Worm (Caenorhabditis elegans): ENCODE data around the gene elof-1.

elof-1 gene

ce11 chrII:14399595-14399994, 50.1 kb downstream of the elof-1 start (continued):
- TF ChIP-seq madf-5 (GFP tag; IDR thresholded peaks at IDR 0.05) = no peak
- TF ChIP-seq dpl-1 (GFP tag; optimal IDR thresholded peaks at IDR 0.05) = peak; percentile 83
- TF ChIP-seq lir-3 (tag; optimal IDR thresholded peaks at IDR 0.05) = no peak
- no peak for TF ChIP-seq vab-7 (GFP tag; IDR thresholded peaks at IDR 0.05)
- no peak for TF ChIP-seq sdz-12 (GFP tag; optimal IDR thresholded peaks at IDR 0.05)
- TF ChIP-seq R02D3.7 (tag; optimal IDR thresholded peaks at IDR 0.05) = peak; percentile 8
- no peak for TF ChIP-seq F26F4.8 (GFP tag; conservative IDR thresholded peaks at IDR 0.05)
- no peak for TF ChIP-seq nhr-10 (tag; optimal IDR thresholded peaks at IDR 0.05)
- TF ChIP-seq dmd-6 (GFP tag; IDR thresholded peaks at IDR 0.05) = peak; percentile 63
- peak; percentile 79 to 96 for TF ChIP-seq mdl-1 (tag; optimal IDR thresholded peaks at IDR 0.05)
- TF ChIP-seq egl-27 (tag; optimal IDR thresholded peaks at IDR 0.05) = no peak
- peak; percentile 97 for TF ChIP-seq aha-1 (tag)
- TF ChIP-seq ama-1 (optimal IDR thresholded peaks at IDR 0.05) = peak; percentile 39
- TF ChIP-seq F10B5.3 (tag; optimal IDR thresholded peaks at IDR 0.05) = no peak
- no peak for TF ChIP-seq F49E8.2 (tag; optimal IDR thresholded peaks at IDR 0.05; ENCODE audit: borderline replicate concordance)
- TF ChIP-seq jun-1 (tag; optimal IDR thresholded peaks at IDR 0.05) = peak; percentile 52
- TF ChIP-seq pha-4 (GFP tag; IDR thresholded peaks at IDR 0.05) = peak; percentile 47; the same call in 1 of the 2 replicates
- no peak for TF ChIP-seq pha-4 (tag; optimal IDR thresholded peaks at IDR 0.05)
- TF ChIP-seq nhr-48 (tag; optimal IDR thresholded peaks at IDR 0.05) = peak; percentile 30
- no peak for TF ChIP-seq snpc-4 (tag; optimal IDR thresholded peaks at IDR 0.05)
- TF ChIP-seq ztf-7 (tag; optimal IDR thresholded peaks at IDR 0.05) = no peak
- no peak for TF ChIP-seq duxl-1 (tag; optimal IDR thresholded peaks at IDR 0.05; ENCODE audit: poor library complexity)
- no peak for TF ChIP-seq spr-1 (tag; optimal IDR thresholded peaks at IDR 0.05)
- TF ChIP-seq daf-19 (GFP tag; conservative IDR thresholded peaks at IDR 0.05) = no peak
- TF ChIP-seq nhr-11 (tag; optimal IDR thresholded peaks at IDR 0.05) = peak; percentile 76
- TF ChIP-seq nhr-41 (GFP tag; IDR thresholded peaks at IDR 0.05) = no peak
- no peak for TF ChIP-seq nhr-76 (tag; optimal IDR thresholded peaks at IDR 0.05)
- TF ChIP-seq aly-2 (tag; optimal IDR thresholded peaks at IDR 0.05) = no peak
- 0 out of 2 replicates have a peak, but pooled peaks have one; percentile 6 for TF ChIP-seq arid-1 (GFP tag; conservative IDR thresholded peaks at IDR 0.05)
- no peak for TF ChIP-seq zip-11 (GFP tag; IDR thresholded peaks at IDR 0.05)

All from whole organism, L4 larva.